Fruit fly (Drosophila melanogaster): ENCODE results near the gene bru2.

dm6 chr2L:12424555-12424954 lies 80.5 kb downstream of the bru2 start, which contains the start of gene Fam92:
- peak; percentile 34 for TF ChIP-seq CG9705 (GFP tag; optimal IDR thresholded peaks at IDR 0.05)
- TF ChIP-seq lola (GFP tag; optimal IDR thresholded peaks at IDR 0.05): no peak
- TF ChIP-seq psq (GFP tag; optimal IDR thresholded peaks at IDR 0.05): peak; percentile 32
- TF ChIP-seq GATAd (GFP tag; optimal IDR thresholded peaks at IDR 0.05): no peak
- no peak for TF ChIP-seq pan (optimal IDR thresholded peaks at IDR 0.05)
- TF ChIP-seq Dfd (GFP tag; optimal IDR thresholded peaks at IDR 0.05): no peak
- peak; percentile 66 for TF ChIP-seq h (GFP tag; optimal IDR thresholded peaks at IDR 0.05)
- TF ChIP-seq foxo (GFP tag; optimal IDR thresholded peaks at IDR 0.05): peak in 1 of 2 experiments; percentile 74

All from whole organism, wandering third instar larva.